Worm (Caenorhabditis elegans): ENCODE data around the gene str-214.

Gene str-214

ce11 chrV:16308343-16308742, 6.8 kb upstream of the str-214 start:
- TF ChIP-seq Y55F3AM.14 (GFP tag; optimal IDR thresholded peaks at IDR 0.05) (no peak), nhr-21 (tag; optimal IDR thresholded peaks at IDR 0.05) (no peak), sma-3 (GFP tag; optimal IDR thresholded peaks at IDR 0.05) (no peak), unc-55 (GFP tag; optimal IDR thresholded peaks at IDR 0.05) (no peak), zag-1 (tag; optimal IDR thresholded peaks at IDR 0.05) (no peak), ztf-11 (tag; optimal IDR thresholded peaks at IDR 0.05) (no peak), alr-1 (tag; optimal IDR thresholded peaks at IDR 0.05) (no peak), C34F6.9 (tag; optimal IDR thresholded peaks at IDR 0.05) (no peak)

ce11 chrV:16309523-16309922, 5.6 kb upstream of the str-214 start, which contains the start of gene oac-7:
Gene oac-7 (plus strand): TSS chrV:16309805.
- peak; percentile 43 for TF ChIP-seq fos-1 (tag; optimal IDR thresholded peaks at IDR 0.05)
- no peak for TF ChIP-seq mdl-1 (tag; optimal IDR thresholded peaks at IDR 0.05)
- TF ChIP-seq nhr-129 (tag; optimal IDR thresholded peaks at IDR 0.05) = peak; percentile 74
- TF ChIP-seq skn-1 (tag; optimal IDR thresholded peaks at IDR 0.05) = no peak
- peak; percentile 73 for TF ChIP-seq sma-9 (GFP tag; optimal IDR thresholded peaks at IDR 0.05)
- TF ChIP-seq sma-9 (tag; optimal IDR thresholded peaks at IDR 0.05) = no peak
- no peak for TF ChIP-seq sem-4 (tag; optimal IDR thresholded peaks at IDR 0.05)
- no peak for TF ChIP-seq zag-1 (tag; optimal IDR thresholded peaks at IDR 0.05)
- no peak for TF ChIP-seq mbf-1 (tag; optimal IDR thresholded peaks at IDR 0.05)

- no peak for TF ChIP-seq sem-4 (tag; optimal IDR thresholded peaks at IDR 0.05)
- no peak for TF ChIP-seq lin-13 (GFP tag; optimal IDR thresholded peaks at IDR 0.05)
- TF ChIP-seq ama-1 (optimal IDR thresholded peaks at IDR 0.05) = no peak
Measured at ce11 chrV:16317244-16317643, 2.1 kb downstream of the str-214 start, which contains the start of gene srh-180. Gene srh-180 (plus strand): TSS chrV:16317544.

- no peak for TF ChIP-seq nhr-21 (tag; optimal IDR thresholded peaks at IDR 0.05)
- no peak for TF ChIP-seq fos-1 (tag; optimal IDR thresholded peaks at IDR 0.05)
- TF ChIP-seq lin-39 (tag; optimal IDR thresholded peaks at IDR 0.05) = no peak
- no peak for TF ChIP-seq ceh-16 (tag; optimal IDR thresholded peaks at IDR 0.05)
- no peak for TF ChIP-seq mdl-1 (tag; optimal IDR thresholded peaks at IDR 0.05)
- TF ChIP-seq elt-3 (tag; optimal IDR thresholded peaks at IDR 0.05) = no peak
- no peak for TF ChIP-seq mab-5 (tag; optimal IDR thresholded peaks at IDR 0.05)
- no peak for TF ChIP-seq nhr-11 (tag; optimal IDR thresholded peaks at IDR 0.05)
- no peak for TF ChIP-seq sem-4 (tag; optimal IDR thresholded peaks at IDR 0.05)
- no peak for TF ChIP-seq nhr-25 (tag; optimal IDR thresholded peaks at IDR 0.05)
- no peak for TF ChIP-seq nhr-129 (tag; optimal IDR thresholded peaks at IDR 0.05)
- TF ChIP-seq nhr-10 (tag; optimal IDR thresholded peaks at IDR 0.05) = no peak
- no peak for TF ChIP-seq alr-1 (tag; optimal IDR thresholded peaks at IDR 0.05)
- TF ChIP-seq nhr-77 (tag; optimal IDR thresholded peaks at IDR 0.05) = no peak
- no peak for TF ChIP-seq lin-13 (GFP tag; optimal IDR thresholded peaks at IDR 0.05)
- no peak for TF ChIP-seq ama-1 (optimal IDR thresholded peaks at IDR 0.05)
Measured at ce11 chrV:16322155-16322554, 7.1 kb downstream of the str-214 start.

- TF ChIP-seq lin-11 (tag; optimal IDR thresholded peaks at IDR 0.05) (no peak), nhr-11 (tag; optimal IDR thresholded peaks at IDR 0.05) (no peak), unc-55 (GFP tag; optimal IDR thresholded peaks at IDR 0.05) (no peak), nhr-6 (tag; optimal IDR thresholded peaks at IDR 0.05) (no peak), sem-4 (tag; optimal IDR thresholded peaks at IDR 0.05) (no peak), dmd-4 (tag; optimal IDR thresholded peaks at IDR 0.05) (no peak), unc-62 (GFP tag; optimal IDR thresholded peaks at IDR 0.05) (no peak)
Measured at ce11 chrV:16328849-16329248, 13.7 kb downstream of the str-214 start, which contains the start of gene F57G8.7. Gene F57G8.7 (plus strand): TSS chrV:16329149.

ce11 chrV:16333412-16333811, 18.3 kb downstream of the str-214 start, which contains the start of gene srh-167:
Gene srh-167 (plus strand): TSS chrV:16333712.
- no peak for TF ChIP-seq ztf-11 (tag; optimal IDR thresholded peaks at IDR 0.05)
- no peak for TF ChIP-seq lin-13 (GFP tag; optimal IDR thresholded peaks at IDR 0.05)
- TF ChIP-seq ceh-16 (tag; optimal IDR thresholded peaks at IDR 0.05) = no peak
- TF ChIP-seq nhr-25 (tag; optimal IDR thresholded peaks at IDR 0.05) = no peak
- no peak for TF ChIP-seq alr-1 (tag; optimal IDR thresholded peaks at IDR 0.05)
- TF ChIP-seq sma-9 (GFP tag; optimal IDR thresholded peaks at IDR 0.05) = no peak
- no peak for TF ChIP-seq sma-9 (tag; optimal IDR thresholded peaks at IDR 0.05)
- TF ChIP-seq egl-27 (tag; optimal IDR thresholded peaks at IDR 0.05) = no peak
- no peak for TF ChIP-seq mbf-1 (tag; optimal IDR thresholded peaks at IDR 0.05)
- TF ChIP-seq nhr-10 (tag; optimal IDR thresholded peaks at IDR 0.05) = no peak
- TF ChIP-seq ztf-4 (tag; optimal IDR thresholded peaks at IDR 0.05) = no peak
- no peak for TF ChIP-seq mab-5 (tag; optimal IDR thresholded peaks at IDR 0.05)
- TF ChIP-seq nhr-11 (tag; optimal IDR thresholded peaks at IDR 0.05) = no peak
- no peak for TF ChIP-seq C34F6.9 (tag; optimal IDR thresholded peaks at IDR 0.05)
- no peak for TF ChIP-seq ZK546.5 (tag; optimal IDR thresholded peaks at IDR 0.05)
- TF ChIP-seq lsy-2 (tag; optimal IDR thresholded peaks at IDR 0.05) = no peak
- no peak for TF ChIP-seq nhr-6 (tag; optimal IDR thresholded peaks at IDR 0.05)
- TF ChIP-seq aly-2 (tag; optimal IDR thresholded peaks at IDR 0.05) = no peak
- no peak for TF ChIP-seq sma-3 (GFP tag; optimal IDR thresholded peaks at IDR 0.05)
- TF ChIP-seq nhr-237 (tag; optimal IDR thresholded peaks at IDR 0.05) = no peak

All from whole organism, L2 larva.